Worm (Caenorhabditis elegans) whole organism, young adult: ENCODE data around the gene F19G12.1.

ENCODE experiments used
- D2030.7 ChIP-seq: fragments of 200-800 bp; sonication (Bioruptor generic); IDR thresholded peaks from 2 replicates; pipeline ENCODE4 v1.3.6; 2022; ENCODE audit warnings: missing genetic modification reagents, missing genetic modification characterization, missing compliant biosample characterization
- Y67H2A.10 ChIP-seq: fragments of 200-800 bp; sonication (Bioruptor generic); conservative IDR thresholded peaks from 2 replicates; pipeline ENCODE4 v1.3.6; 2022; ENCODE audit warnings: missing genetic modification reagents, missing genetic modification characterization, missing compliant biosample characterization
- Y95B8A.8 ChIP-seq: fragments of 200-800 bp; sonication (Bioruptor generic); IDR thresholded peaks from 2 replicates; pipeline ENCODE4 v1.3.6; 2022; ENCODE audit warnings: missing genetic modification reagents, missing genetic modification characterization, missing compliant biosample characterization
- attf-6 ChIP-seq: fragments of 200-800 bp; sonication (Bioruptor generic); IDR thresholded peaks from 2 replicates; pipeline ENCODE4 v1.3.6; 2022; ENCODE audit warnings: missing genetic modification reagents, missing genetic modification characterization, missing compliant biosample characterization
- bed-1 ChIP-seq: fragments of 200-800 bp; sonication (Bioruptor generic); IDR thresholded peaks from 2 replicates; pipeline ENCODE4 v1.3.6; 2022; ENCODE audit warnings: missing genetic modification reagents, missing genetic modification characterization, missing compliant biosample characterization
- bed-2 ChIP-seq: fragments of 200-800 bp; sonication (Bioruptor generic); IDR thresholded peaks from 2 replicates; pipeline ENCODE4 v1.3.6; 2022; ENCODE audit warnings: missing genetic modification reagents, missing genetic modification characterization, missing compliant biosample characterization
- dpl-1 ChIP-seq: fragments of 150-350 bp; optimal IDR thresholded peaks from 2 replicates; lab custom pipeline; 2014; ENCODE audit warnings: missing biosample characterization, missing genetic modification reagents, missing genetic modification characterization
- fkh-3 ChIP-seq: sonication (generic microtip); optimal IDR thresholded peaks from 2 replicates; lab custom pipeline; 2016; ENCODE audit warnings: mild to moderate bottlenecking, missing genetic modification characterization, missing compliant biosample characterization
- pha-4 ChIP-seq: fragments of 150-350 bp; sonication (generic microtip); optimal IDR thresholded peaks from 2 replicates; lab custom pipeline; 2014; ENCODE audit warnings: missing biosample characterization, missing genetic modification reagents, missing genetic modification characterization
- sptf-2 ChIP-seq: fragments of 200-800 bp; sonication (Bioruptor generic); optimal IDR thresholded peaks from 2 replicates; lab custom pipeline; 2018; ENCODE audit warnings: mild to moderate bottlenecking, missing genetic modification characterization, missing compliant biosample characterization
- unc-62 ChIP-seq: fragments of 150-350 bp; optimal IDR thresholded peaks from 2 replicates; lab custom pipeline; 2014; ENCODE audit warnings: missing biosample characterization, missing genetic modification reagents, missing genetic modification characterization
- zfh-2 ChIP-seq: fragments of 200-800 bp; sonication (Bioruptor generic); conservative IDR thresholded peaks from 2 replicates; pipeline ENCODE4 v1.3.6; 2022; ENCODE audit warnings: missing genetic modification reagents, missing genetic modification characterization, missing compliant biosample characterization

ce11 chrX:1383546-1383945 lies 47.3 kb upstream of the F19G12.1 start:
- no peak for TF ChIP-seq Y95B8A.8
- no peak for TF ChIP-seq D2030.7 (GFP tag; lab: Robert Waterston, UW)
- TF ChIP-seq bed-2: no peak
- TF ChIP-seq attf-6 (GFP tag; lab: Robert Waterston, UW): no peak
- no peak for TF ChIP-seq dpl-1 (GFP tag; lab: Kevin White, UChicago)
- TF ChIP-seq unc-62 (GFP tag; lab: Kevin White, UChicago): no peak
- no peak for TF ChIP-seq pha-4
- TF ChIP-seq Y67H2A.10 (GFP tag; lab: Robert Waterston, UW): no peak
- TF ChIP-seq fkh-3: no peak
- peak; percentile 78 for TF ChIP-seq zfh-2
- TF ChIP-seq sptf-2 (GFP tag; lab: Kevin White, UChicago): no peak
- no peak for TF ChIP-seq bed-1 (GFP tag; lab: Robert Waterston, UW)
